Worm (Caenorhabditis elegans) whole organism, L4/young adult: ENCODE measurements around the gene T20D3.14.

ENCODE experiments used
- W03F9.2 ChIP-seq: fragments of 150-350 bp; optimal IDR thresholded peaks from 2 replicates; lab custom pipeline; 2014; ENCODE audit warnings: missing biosample characterization, missing genetic modification characterization
- dao-5 ChIP-seq: sonication (generic microtip); optimal IDR thresholded peaks from 2 replicates; lab custom pipeline; 2016; ENCODE audit warnings: missing genotype, missing genetic modification characterization, moderate library complexity, missing compliant biosample characterization
- him-1 ChIP-seq: sonication (generic microtip); optimal IDR thresholded peaks from 2 replicates; lab custom pipeline; 2016; ENCODE audit warnings: missing genotype, missing genetic modification reagents, missing genetic modification characterization, missing compliant biosample characterization

The T20D3.14 gene

ce11 chrIV:9335552-9336251 is at the start of gene T20D3.14, which contains the start of gene coa-4:
T20D3.14 (minus strand) TSS chrIV:9335909.
coa-4 (minus strand) TSS chrIV:9335602.
- TF ChIP-seq him-1 (tag; lab: Kevin White, UChicago), result no peak
- no peak for TF ChIP-seq dao-5 (tag; lab: Kevin White, UChicago)
- no peak for TF ChIP-seq W03F9.2 (tag; lab: Kevin White, UChicago)

ce11 chrIV:9384826-9385225 is 49.1 kb upstream of the T20D3.14 start, which contains the start of gene C10C5.7:
C10C5.7 (plus strand) TSS chrIV:9385126.
- TF ChIP-seq dao-5 (tag; lab: Kevin White, UChicago), result no peak
- TF ChIP-seq W03F9.2 (tag; lab: Kevin White, UChicago), result no peak
- no peak for TF ChIP-seq him-1 (tag; lab: Kevin White, UChicago)

- TF ChIP-seq dao-5 (tag; lab: Kevin White, UChicago), result no peak
- TF ChIP-seq W03F9.2 (tag; lab: Kevin White, UChicago), result no peak
- TF ChIP-seq him-1 (tag; lab: Kevin White, UChicago), result no peak
Measured at ce11 chrIV:9381136-9381535, 45.4 kb upstream of the T20D3.14 start, which contains the start of gene C10C5.5. C10C5.5 (plus strand) TSS chrIV:9381436.

- TF ChIP-seq dao-5 (tag; lab: Kevin White, UChicago), result no peak
- TF ChIP-seq W03F9.2 (tag; lab: Kevin White, UChicago), result no peak
- no peak for TF ChIP-seq him-1 (tag; lab: Kevin White, UChicago)
Measured at ce11 chrIV:9378272-9378671, 42.6 kb upstream of the T20D3.14 start, which contains the start of gene C10C5.4. C10C5.4 (plus strand) TSS chrIV:9378552.

ce11 chrIV:9376550-9376949 is 40.8 kb upstream of the T20D3.14 start:
- TF ChIP-seq dao-5 (tag; lab: Kevin White, UChicago) (no peak), W03F9.2 (tag; lab: Kevin White, UChicago) (no peak), him-1 (tag; lab: Kevin White, UChicago) (no peak)

- TF ChIP-seq him-1 (tag; lab: Kevin White, UChicago) (no peak), dao-5 (tag; lab: Kevin White, UChicago) (no peak), W03F9.2 (tag; lab: Kevin White, UChicago) (no peak)
Measured at ce11 chrIV:9374529-9374928, 38.8 kb upstream of the T20D3.14 start, which contains the start of gene C10C5.3. C10C5.3 (plus strand) TSS chrIV:9374829.

ce11 chrIV:9371126-9371525 is 35.4 kb upstream of the T20D3.14 start, which contains the start of gene fbxc-58:
fbxc-58 (plus strand) TSS chrIV:9371508.
- TF ChIP-seq W03F9.2 (tag; lab: Kevin White, UChicago) (no peak), him-1 (tag; lab: Kevin White, UChicago) (no peak), dao-5 (tag; lab: Kevin White, UChicago) (no peak)

ce11 chrIV:9367852-9368627 is 32.3 kb upstream of the T20D3.14 start:
- TF ChIP-seq him-1 (tag; lab: Kevin White, UChicago) (no peak), W03F9.2 (tag; lab: Kevin White, UChicago) (peak; percentile 43)

ce11 chrIV:9366411-9366810 is 30.7 kb upstream of the T20D3.14 start, which contains the start of gene pezo-1:
pezo-1 (minus strand) TSS chrIV:9366511.
- no peak for TF ChIP-seq him-1 (tag; lab: Kevin White, UChicago)
- TF ChIP-seq dao-5 (tag; lab: Kevin White, UChicago), result no peak
- no peak for TF ChIP-seq W03F9.2 (tag; lab: Kevin White, UChicago)

- TF ChIP-seq W03F9.2 (tag; lab: Kevin White, UChicago) (no peak), him-1 (tag; lab: Kevin White, UChicago) (no peak), dao-5 (tag; lab: Kevin White, UChicago) (no peak)
Measured at ce11 chrIV:9353728-9354127, 18.0 kb upstream of the T20D3.14 start.

ce11 chrIV:9343102-9343599 is 7.4 kb upstream of the T20D3.14 start, which contains the start of gene pigc-1:
pigc-1 (minus strand) TSS chrIV:9343152.
- no peak for TF ChIP-seq him-1 (tag; lab: Kevin White, UChicago)
- TF ChIP-seq W03F9.2 (tag; lab: Kevin White, UChicago), result peak; percentile 1
- no peak for TF ChIP-seq dao-5 (tag; lab: Kevin White, UChicago)

ce11 chrIV:9341591-9341990 is 5.9 kb upstream of the T20D3.14 start, which contains the start of gene vps-26:
vps-26 (minus strand) TSS chrIV:9341790.
- TF ChIP-seq W03F9.2 (tag; lab: Kevin White, UChicago) (peak; percentile 22), dao-5 (tag; lab: Kevin White, UChicago) (no peak)

- TF ChIP-seq him-1 (tag; lab: Kevin White, UChicago), result no peak
- no peak for TF ChIP-seq dao-5 (tag; lab: Kevin White, UChicago)
- TF ChIP-seq W03F9.2 (tag; lab: Kevin White, UChicago), result no peak
Measured at ce11 chrIV:9339205-9339604, 3.5 kb upstream of the T20D3.14 start, which contains the start of gene T20D3.6. T20D3.6 (minus strand) TSS chrIV:9339305.
